Worm (Caenorhabditis elegans): ENCODE data around the gene C06E1.9.

Gene C06E1.9

ce11 chrIII:8653875-8654386 lies 44.3 kb upstream of the C06E1.9 start, which contains the start of gene F22B7.9 (continued):
- peak; percentile 82 for TF ChIP-seq ama-1 (optimal IDR thresholded peaks at IDR 0.05)
- TF ChIP-seq ama-1 (GFP tag; optimal IDR thresholded peaks at IDR 0.05): no peak
- TF ChIP-seq T07F8.4 (tag; optimal IDR thresholded peaks at IDR 0.05): no peak
- TF ChIP-seq aptf-2 (GFP tag; conservative IDR thresholded peaks at IDR 0.05): no peak
- no peak for TF ChIP-seq ztf-28 (GFP tag; IDR thresholded peaks at IDR 0.05)
- no peak for TF ChIP-seq nhr-80 (tag; optimal IDR thresholded peaks at IDR 0.05)
- TF ChIP-seq K12H6.12 (tag; optimal IDR thresholded peaks at IDR 0.05): peak; percentile 23
- no peak for TF ChIP-seq cebp-2 (GFP tag; IDR thresholded peaks at IDR 0.05)
- TF ChIP-seq snpc-1.1 (tag; optimal IDR thresholded peaks at IDR 0.05; ENCODE audit: insufficient read depth): no peak

- TF ChIP-seq dpl-1 (GFP tag; optimal IDR thresholded peaks at IDR 0.05) (no peak), die-1 (tag; optimal IDR thresholded peaks at IDR 0.05) (peak; percentile 25), nhr-27 (tag; optimal IDR thresholded peaks at IDR 0.05) (no peak), Y79H2A.3 (GFP tag; conservative IDR thresholded peaks at IDR 0.05) (no peak), B0261.1 (tag; optimal IDR thresholded peaks at IDR 0.05) (peak; percentile 50), lin-26 (GFP tag; IDR thresholded peaks at IDR 0.05) (peak; percentile 57; the same call in 1 of the 2 replicates), pha-4 (tag; optimal IDR thresholded peaks at IDR 0.05) (no peak), hsf-1 (GFP tag; IDR thresholded peaks at IDR 0.05) (no peak), F33H1.4 (GFP tag; IDR thresholded peaks at IDR 0.05) (no peak), Y56A3A.18 (GFP tag; IDR thresholded peaks at IDR 0.05) (no peak), tbp1 (GFP tag; optimal IDR thresholded peaks at IDR 0.05) (peak; percentile 88), F23B12.7 (tag; optimal IDR thresholded peaks at IDR 0.05; ENCODE audit: insufficient read depth) (peak; percentile 11), aptf-2 (GFP tag; conservative IDR thresholded peaks at IDR 0.05) (no peak), let-526 (GFP tag; IDR thresholded peaks at IDR 0.05) (no peak), cebp-1 (GFP tag; IDR thresholded peaks at IDR 0.05) (no peak), cebp-1 (tag; optimal IDR thresholded peaks at IDR 0.05) (no peak), egrh-3 (GFP tag; IDR thresholded peaks at IDR 0.05) (no peak), hmg-1.2 (GFP tag; IDR thresholded peaks at IDR 0.05) (peak; percentile 34; the same call in 1 of the 2 replicates), xnd-1 (tag; optimal IDR thresholded peaks at IDR 0.05) (no peak), him-1 (tag; optimal IDR thresholded peaks at IDR 0.05) (peak; percentile 39), snpc-1.3 (tag; optimal IDR thresholded peaks at IDR 0.05; ENCODE audit: insufficient read depth) (no peak), snpc-3.4 (tag; optimal IDR thresholded peaks at IDR 0.05) (peak; percentile 17), ztf-22 (GFP tag; optimal IDR thresholded peaks at IDR 0.05) (no peak), F52B5.7 (tag; optimal IDR thresholded peaks at IDR 0.05) (no peak), zfh-2 (GFP tag; conservative IDR thresholded peaks at IDR 0.05) (no peak), nfyb-1 (GFP tag; IDR thresholded peaks at IDR 0.05) (peak; percentile 60; the same call in 1 of the 2 replicates), ceh-40 (GFP tag; IDR thresholded peaks at IDR 0.05) (peak; percentile 20; the same call in 1 of the 2 replicates), ztf-25 (GFP tag; IDR thresholded peaks at IDR 0.05) (no peak), nhr-90 (tag; optimal IDR thresholded peaks at IDR 0.05) (peak; percentile 33), fkh-3 (tag; optimal IDR thresholded peaks at IDR 0.05) (no peak), aptf-3 (GFP tag; IDR thresholded peaks at IDR 0.05) (no peak), rpc-1 (optimal IDR thresholded peaks at IDR 0.05) (peak; percentile 52), rpc-1 (tag; optimal IDR thresholded peaks at IDR 0.05) (peak; percentile 76), ztf-6 (GFP tag; IDR thresholded peaks at IDR 0.05) (no peak), F55B11.4 (tag; optimal IDR thresholded peaks at IDR 0.05; ENCODE audit: borderline replicate concordance, insufficient read depth) (no peak), madf-6 (GFP tag; IDR thresholded peaks at IDR 0.05) (peak; percentile 52), madf-8 (GFP tag; conservative IDR thresholded peaks at IDR 0.05) (no peak), mxl-1 (tag; optimal IDR thresholded peaks at IDR 0.05) (no peak), somi-1 (GFP tag; optimal IDR thresholded peaks at IDR 0.05) (no peak), lin-54 (GFP tag; optimal IDR thresholded peaks at IDR 0.05) (no peak)
These were observed 43.9 kb upstream of the C06E1.9 start for ce11 chrIII:8653457-8653856.
